Worm (Caenorhabditis elegans): ENCODE data around the gene mrck-1.

- no peak for TF ChIP-seq ces-1 (GFP tag; optimal IDR thresholded peaks at IDR 0.05)
- TF ChIP-seq mab-5 (tag; optimal IDR thresholded peaks at IDR 0.05) = no peak
- no peak for TF ChIP-seq unc-62 (GFP tag; optimal IDR thresholded peaks at IDR 0.05)
- no peak for TF ChIP-seq elt-3 (tag; optimal IDR thresholded peaks at IDR 0.05)
- TF ChIP-seq ceh-39 (tag; optimal IDR thresholded peaks at IDR 0.05) = no peak
- TF ChIP-seq mep-1 (tag; optimal IDR thresholded peaks at IDR 0.05) = no peak
- TF ChIP-seq pha-4 (tag; optimal IDR thresholded peaks at IDR 0.05) = no peak
- no peak for TF ChIP-seq ceh-83 (GFP tag; optimal IDR thresholded peaks at IDR 0.05)
- no peak for TF ChIP-seq nhr-28 (tag; optimal IDR thresholded peaks at IDR 0.05)
- TF ChIP-seq nhr-76 (tag; optimal IDR thresholded peaks at IDR 0.05) = no peak
- no peak for TF ChIP-seq blmp-1 (tag; optimal IDR thresholded peaks at IDR 0.05)
- no peak for TF ChIP-seq nhr-12 (tag; optimal IDR thresholded peaks at IDR 0.05)
- no peak for TF ChIP-seq ztf-11 (tag; optimal IDR thresholded peaks at IDR 0.05)
Observed at ce11 chrV:6243260-6243659, 23.8 kb downstream of the mrck-1 start.
